Fruit fly (Drosophila melanogaster): Measurements from ENCODE around the gene CG43841.

The CG43841 gene

dm6 chrX:18405567-18406059, 33.9 kb upstream of the CG43841 start:
- TF ChIP-seq Pif1B (GFP tag; optimal IDR thresholded peaks at IDR 0.05): peak; percentile 32
- TF ChIP-seq CG4496 (GFP tag; IDR thresholded peaks at IDR 0.05): peak; percentile 60; the same call in 2 of the 3 replicates
- TF ChIP-seq CG15710 (tag; optimal IDR thresholded peaks at IDR 0.05): no peak
- TF ChIP-seq CG32121 (GFP tag; IDR thresholded peaks at IDR 0.05): peak; percentile 67
- TF ChIP-seq Snoo (tag; optimal IDR thresholded peaks at IDR 0.05): no peak
- TF ChIP-seq Pif1A (GFP tag; optimal IDR thresholded peaks at IDR 0.05): peak; percentile 28
- peak; percentile 42; the same call in 1 of the 2 replicates for TF ChIP-seq CG12605 (GFP tag; IDR thresholded peaks at IDR 0.05)
- no peak for TF ChIP-seq rn (GFP tag; IDR thresholded peaks at IDR 0.05)
- TF ChIP-seq CG34367 (tag; optimal IDR thresholded peaks at IDR 0.05): peak; percentile 20
- TF ChIP-seq CG17806 (tag; optimal IDR thresholded peaks at IDR 0.05): no peak
- no peak for TF ChIP-seq gl (tag; optimal IDR thresholded peaks at IDR 0.05)
- no peak for TF ChIP-seq CG13204 (GFP tag; optimal IDR thresholded peaks at IDR 0.05)
- TF ChIP-seq fd96Ca (GFP tag; IDR thresholded peaks at IDR 0.05): peak; percentile 62
- peak; percentile 28; the same call in 1 of the 2 replicates for TF ChIP-seq CG10348 (GFP tag; IDR thresholded peaks at IDR 0.05)
- peak; percentile 38 for TF ChIP-seq CG8159 (tag; optimal IDR thresholded peaks at IDR 0.05)
- TF ChIP-seq CG9948 (tag; optimal IDR thresholded peaks at IDR 0.05): peak; percentile 25
- TF ChIP-seq CG8301 (tag; optimal IDR thresholded peaks at IDR 0.05): peak; percentile 55
- no peak for TF ChIP-seq D1 (tag; optimal IDR thresholded peaks at IDR 0.05)
- TF ChIP-seq CG14655 (GFP tag; optimal IDR thresholded peaks at IDR 0.05): peak; percentile 71
- peak; percentile 40; the same call in 1 of the 2 replicates for TF ChIP-seq Ets98B (GFP tag; IDR thresholded peaks at IDR 0.05)
- TF ChIP-seq EcR (GFP tag; optimal IDR thresholded peaks at IDR 0.05): no peak

dm6 chrX:18406593-18407393, 32.7 kb upstream of the CG43841 start:
- TF ChIP-seq CG32121 (GFP tag; IDR thresholded peaks at IDR 0.05): 0 out of 2 replicates have a peak, but pooled peaks have one; percentile 12
- TF ChIP-seq D1 (tag; optimal IDR thresholded peaks at IDR 0.05): no peak
- peak; percentile 33; the same call in 1 of the 2 replicates for TF ChIP-seq Ets98B (GFP tag; IDR thresholded peaks at IDR 0.05)
- TF ChIP-seq Pif1A (GFP tag; optimal IDR thresholded peaks at IDR 0.05): no peak

dm6 chrX:18407394-18407721, 32.1 kb upstream of the CG43841 start:
- TF ChIP-seq gl (tag; optimal IDR thresholded peaks at IDR 0.05) (no peak), CG8301 (tag; optimal IDR thresholded peaks at IDR 0.05) (peak; percentile 32), Pif1B (GFP tag; optimal IDR thresholded peaks at IDR 0.05) (no peak), CG15710 (tag; optimal IDR thresholded peaks at IDR 0.05) (peak; percentile 30), CG8159 (tag; optimal IDR thresholded peaks at IDR 0.05) (peak; percentile 5), CG9948 (tag; optimal IDR thresholded peaks at IDR 0.05) (peak; percentile 26), CG12605 (GFP tag; IDR thresholded peaks at IDR 0.05) (peak; percentile 37; the same call in 1 of the 2 replicates), CG34367 (tag; optimal IDR thresholded peaks at IDR 0.05) (peak; percentile 11), CG4496 (GFP tag; IDR thresholded peaks at IDR 0.05) (peak; percentile 37; the same call in 1 of the 3 replicates), Ets98B (GFP tag; IDR thresholded peaks at IDR 0.05) (peak; percentile 26)

dm6 chrX:18409449-18409848, 30.0 kb upstream of the CG43841 start:
- TF ChIP-seq CG32121 (GFP tag; IDR thresholded peaks at IDR 0.05): no peak
- no peak for TF ChIP-seq CG8159 (tag; optimal IDR thresholded peaks at IDR 0.05)
- TF ChIP-seq fd96Ca (GFP tag; IDR thresholded peaks at IDR 0.05): no peak
- no peak for TF ChIP-seq Snoo (tag; optimal IDR thresholded peaks at IDR 0.05)

- TF ChIP-seq CG13204 (GFP tag; optimal IDR thresholded peaks at IDR 0.05): no peak
- TF ChIP-seq CG4496 (GFP tag; IDR thresholded peaks at IDR 0.05): peak; percentile 13; the same call in 1 of the 3 replicates
- TF ChIP-seq CG12605 (GFP tag; IDR thresholded peaks at IDR 0.05): peak; percentile 39; the same call in 1 of the 2 replicates
Measured at dm6 chrX:18409938-18410337, 29.5 kb upstream of the CG43841 start, which contains the start of gene Nt5b. TSS of gene Nt5b (minus strand) at chrX:18410144.

dm6 chrX:18415115-18415514, 24.4 kb upstream of the CG43841 start, which contains the start of gene CG15056:
TSS of gene CG15056 (plus strand) at chrX:18415415.
- TF ChIP-seq Pif1B (GFP tag; optimal IDR thresholded peaks at IDR 0.05) (no peak), CG32121 (GFP tag; IDR thresholded peaks at IDR 0.05) (no peak), CG12605 (GFP tag; IDR thresholded peaks at IDR 0.05) (no peak), CG17806 (tag; optimal IDR thresholded peaks at IDR 0.05) (no peak), CG15710 (tag; optimal IDR thresholded peaks at IDR 0.05) (no peak), CG14655 (GFP tag; optimal IDR thresholded peaks at IDR 0.05) (no peak), rn (GFP tag; IDR thresholded peaks at IDR 0.05) (no peak), CG4496 (GFP tag; IDR thresholded peaks at IDR 0.05) (no peak), Ets98B (GFP tag; IDR thresholded peaks at IDR 0.05) (no peak), Snoo (tag; optimal IDR thresholded peaks at IDR 0.05) (no peak), gl (tag; optimal IDR thresholded peaks at IDR 0.05) (no peak), CG34367 (tag; optimal IDR thresholded peaks at IDR 0.05) (no peak), D1 (tag; optimal IDR thresholded peaks at IDR 0.05) (no peak), EcR (GFP tag; optimal IDR thresholded peaks at IDR 0.05) (no peak), fd96Ca (GFP tag; IDR thresholded peaks at IDR 0.05) (no peak), Pif1A (GFP tag; optimal IDR thresholded peaks at IDR 0.05) (no peak), CG9948 (tag; optimal IDR thresholded peaks at IDR 0.05) (no peak), CG8159 (tag; optimal IDR thresholded peaks at IDR 0.05) (no peak), CG10348 (GFP tag; IDR thresholded peaks at IDR 0.05) (no peak), CG8301 (tag; optimal IDR thresholded peaks at IDR 0.05) (no peak)

All from whole organism, pupa.